Fruit fly (Drosophila melanogaster) whole organism, embryonic: ENCODE measurements around the gene His3.3A.

Source experiments
- ATbp ChIP-seq: fragments of 200-800 bp; sonication (Bioruptor generic); optimal IDR thresholded peaks from 2 replicates; lab custom pipeline; 2017; ENCODE audit warnings: missing biosample characterization, mild to moderate bottlenecking, missing genetic modification characterization, missing genetic modification reagents
- Antp ChIP-seq: fragments of 200-800 bp; sonication (Bioruptor generic); optimal IDR thresholded peaks from 3 replicates; lab custom pipeline; 2016; ENCODE audit warnings: missing biosample characterization, missing genetic modification characterization
- B-H1 ChIP-seq: fragments of 200-800 bp; sonication (Bioruptor generic); IDR thresholded peaks from 3 replicates; pipeline ENCODE4 v1.3.6; 2022; ENCODE audit warnings: missing biosample characterization, missing genetic modification characterization
- Bgb ChIP-seq: fragments of 200-800 bp; sonication (Bioruptor generic); IDR thresholded peaks from 2 replicates; pipeline ENCODE4 v1.3.6; 2022; ENCODE audit warnings: missing biosample characterization, missing genetic modification characterization; ENCODE audit not compliant: partially characterized antibody
- CG11504 ChIP-seq: fragments of 200-800 bp; sonication (Bioruptor generic); optimal IDR thresholded peaks from 3 replicates; lab custom pipeline; 2019; ENCODE audit warnings: missing biosample characterization, mild to moderate bottlenecking, missing genetic modification characterization, moderate library complexity
- CG12155 ChIP-seq: fragments of 200-800 bp; sonication (Bioruptor generic); optimal IDR thresholded peaks from 3 replicates; lab custom pipeline; 2016; ENCODE audit warnings: missing biosample characterization, missing genetic modification characterization
- CG14860 ChIP-seq: fragments of 200-800 bp; sonication (Bioruptor generic); IDR thresholded peaks from 3 replicates; pipeline ENCODE4 v1.3.6; 2022; ENCODE audit warnings: missing biosample characterization, missing genetic modification characterization; ENCODE audit not compliant: partially characterized antibody
- CG15514 ChIP-seq: fragments of 200-800 bp; sonication (Bioruptor generic); optimal IDR thresholded peaks from 3 replicates; lab custom pipeline; 2017; ENCODE audit warnings: missing biosample characterization, missing genetic modification characterization, mild to moderate bottlenecking, moderate library complexity, missing genetic modification reagents
- CG17186 ChIP-seq: fragments of 200-800 bp; sonication (Bioruptor generic); optimal IDR thresholded peaks from 3 replicates; lab custom pipeline; 2017; ENCODE audit warnings: missing biosample characterization, missing genetic modification reagents, missing genetic modification characterization
- CG17359 ChIP-seq: fragments of 200-800 bp; sonication (Bioruptor generic); optimal IDR thresholded peaks from 3 replicates; lab custom pipeline; 2018; ENCODE audit warnings: missing biosample characterization, mild to moderate bottlenecking, missing genetic modification characterization, moderate library complexity
- CG18011 ChIP-seq: fragments of 200-800 bp; sonication (Bioruptor generic); optimal IDR thresholded peaks from 2 replicates; lab custom pipeline; 2017; ENCODE audit warnings: missing biosample characterization, missing genetic modification characterization, mild to moderate bottlenecking, moderate library complexity, missing genotype
- CG18262 ChIP-seq: fragments of 200-800 bp; optimal IDR thresholded peaks from 3 replicates; lab custom pipeline; 2019; ENCODE audit warnings: missing biosample characterization, mild to moderate bottlenecking, missing genetic modification characterization, moderate library complexity
- CG3726 ChIP-seq: fragments of 200-800 bp; sonication (Bioruptor generic); IDR thresholded peaks from 3 replicates; pipeline ENCODE4, ENCODE4 v1.3.6; 2022; ENCODE audit warnings: missing biosample characterization, missing genetic modification characterization
- CG3838 ChIP-seq: fragments of 200-800 bp; sonication (Bioruptor generic); optimal IDR thresholded peaks from 3 replicates; lab custom pipeline; 2016; ENCODE audit warnings: missing biosample characterization, missing genetic modification characterization
- CG4404 ChIP-seq: fragments of 200-800 bp; sonication (Bioruptor generic); IDR thresholded peaks from 2 replicates; pipeline ENCODE4 v1.3.6; 2022; ENCODE audit warnings: missing biosample characterization, missing genetic modification characterization
- CG5245 ChIP-seq: fragments of 200-800 bp; sonication (Bioruptor generic); optimal IDR thresholded peaks from 3 replicates; lab custom pipeline; 2016; ENCODE audit warnings: missing biosample characterization, missing genetic modification characterization
- CG7271 ChIP-seq: fragments of 200-800 bp; sonication (Bioruptor generic); optimal IDR thresholded peaks from 2 replicates; lab custom pipeline; 2018; ENCODE audit warnings: missing biosample characterization, mild to moderate bottlenecking, missing genetic modification characterization, moderate library complexity
- CG7786 ChIP-seq: fragments of 200-800 bp; sonication (Bioruptor generic); optimal IDR thresholded peaks from 2 replicates; lab custom pipeline; 2016; ENCODE audit warnings: missing biosample characterization, missing genetic modification characterization
- CG8388 ChIP-seq: fragments of 200-800 bp; sonication (Bioruptor generic); optimal IDR thresholded peaks from 2 replicates; lab custom pipeline; 2019; ENCODE audit warnings: missing biosample characterization, mild to moderate bottlenecking, missing genetic modification characterization, moderate library complexity
- CG8924 ChIP-seq: fragments of 200-800 bp; optimal IDR thresholded peaks from 3 replicates; lab custom pipeline; 2019; ENCODE audit warnings: missing biosample characterization, mild to moderate bottlenecking, missing genetic modification characterization, moderate library complexity
- CG9215 ChIP-seq: fragments of 200-800 bp; sonication (Bioruptor generic); IDR thresholded peaks from 2 replicates; pipeline ENCODE4 v1.3.6; 2022; ENCODE audit warnings: missing biosample characterization, missing genetic modification characterization
- CG9932 ChIP-seq: fragments of 200-800 bp; sonication (Bioruptor generic); IDR thresholded peaks from 2 replicates; pipeline ENCODE4 v1.3.6; 2022; ENCODE audit warnings: missing biosample characterization, missing genetic modification characterization
- Camta ChIP-seq: fragments of 200-800 bp; sonication (Bioruptor generic); optimal IDR thresholded peaks from 2 replicates; lab custom pipeline; 2016; ENCODE audit warnings: missing biosample characterization, missing genetic modification characterization
- Chrac-16 ChIP-seq: fragments of 200-800 bp; sonication (Bioruptor generic); optimal IDR thresholded peaks from 3 replicates; lab custom pipeline; 2016; ENCODE audit warnings: missing biosample characterization, missing genetic modification characterization
- CrebB ChIP-seq: fragments of 200-800 bp; sonication (Bioruptor generic); optimal IDR thresholded peaks from 3 replicates; lab custom pipeline; 2018; ENCODE audit warnings: missing biosample characterization, mild to moderate bottlenecking, missing genetic modification characterization
- Dp ChIP-seq: fragments of 200-800 bp; sonication (Bioruptor generic); optimal IDR thresholded peaks from 2 replicates; lab custom pipeline; 2018; ENCODE audit warnings: missing biosample characterization, mild to moderate bottlenecking, missing genetic modification characterization, moderate library complexity
- Hr3 ChIP-seq: fragments of 200-800 bp; sonication (Bioruptor generic); optimal IDR thresholded peaks from 3 replicates; lab custom pipeline; 2016; ENCODE audit warnings: missing biosample characterization, missing genetic modification characterization
- Jarid2 ChIP-seq: fragments of 200-800 bp; sonication (Bioruptor generic); optimal IDR thresholded peaks from 3 replicates; lab custom pipeline; 2017; ENCODE audit warnings: mild to moderate bottlenecking, missing biosample characterization, missing genetic modification reagents, missing genetic modification characterization
- Neu2 ChIP-seq: fragments of 200-800 bp; sonication (Bioruptor generic); optimal IDR thresholded peaks from 3 replicates; lab custom pipeline; 2016; ENCODE audit warnings: missing biosample characterization, missing genetic modification characterization, borderline replicate concordance
- Ptx1 ChIP-seq: fragments of 200-800 bp; sonication (Bioruptor generic); IDR thresholded peaks from 2 replicates; pipeline ENCODE4 v1.3.6; 2022; ENCODE audit warnings: missing biosample characterization, missing genetic modification characterization
- Ravus ChIP-seq: fragments of 200-800 bp; sonication (Bioruptor generic); IDR thresholded peaks from 2 replicates; pipeline ENCODE4 v1.3.6; 2022; ENCODE audit warnings: missing biosample characterization, missing genetic modification characterization
- Scr ChIP-seq: fragments of 200-800 bp; sonication (Bioruptor generic); IDR thresholded peaks from 2 replicates; pipeline ENCODE4 v1.3.6; 2022; ENCODE audit warnings: missing biosample characterization, missing genetic modification characterization; ENCODE audit not compliant: partially characterized antibody
- Sox102F ChIP-seq: fragments of 200-800 bp; sonication (Bioruptor generic); optimal IDR thresholded peaks from 2 replicates; lab custom pipeline; 2018; ENCODE audit warnings: missing biosample characterization, mild to moderate bottlenecking, missing genetic modification characterization, moderate library complexity
- Ssrp ChIP-seq: fragments of 200-800 bp; sonication (Bioruptor generic); optimal IDR thresholded peaks from 2 replicates; lab custom pipeline; 2018; ENCODE audit warnings: missing biosample characterization, mild to moderate bottlenecking, missing genetic modification characterization, moderate library complexity
- YL-1 ChIP-seq: fragments of 200-800 bp; sonication (Bioruptor generic); optimal IDR thresholded peaks from 3 replicates; lab custom pipeline; 2017; ENCODE audit warnings: missing biosample characterization, mild to moderate bottlenecking, missing genetic modification characterization
- aop ChIP-seq: fragments of 200-800 bp; sonication (Bioruptor generic); IDR thresholded peaks from 2 replicates; pipeline ENCODE4 v1.3.6; 2022; ENCODE audit warnings: missing biosample characterization, missing genetic modification characterization
- chn ChIP-seq: fragments of 200-800 bp; sonication (Bioruptor generic); optimal IDR thresholded peaks from 2 replicates; lab custom pipeline; 2016; ENCODE audit warnings: missing biosample characterization, missing genetic modification characterization
- ems ChIP-seq: fragments of 200-800 bp; sonication (Bioruptor generic); optimal IDR thresholded peaks from 3 replicates; lab custom pipeline; 2016; ENCODE audit warnings: missing biosample characterization, missing genetic modification characterization
- fd96Cb ChIP-seq: fragments of 200-800 bp; sonication (Bioruptor generic); optimal IDR thresholded peaks from 2 replicates; lab custom pipeline; 2018; ENCODE audit warnings: missing biosample characterization, mild to moderate bottlenecking, missing genetic modification characterization, moderate library complexity
- mld ChIP-seq: fragments of 200-800 bp; sonication (Bioruptor generic); IDR thresholded peaks from 3 replicates; pipeline ENCODE4 v1.3.6; 2022; ENCODE audit warnings: missing biosample characterization, missing genetic modification characterization; ENCODE audit not compliant: partially characterized antibody
- pho ChIP-seq: fragments of 200-800 bp; sonication (Bioruptor generic); optimal IDR thresholded peaks from 2 replicates; lab custom pipeline; 2016; ENCODE audit warnings: missing biosample characterization, missing genetic modification characterization
- pita ChIP-seq: fragments of 200-800 bp; sonication (Bioruptor generic); optimal IDR thresholded peaks from 2 replicates; lab custom pipeline; 2017; ENCODE audit warnings: missing biosample characterization, mild to moderate bottlenecking, missing genetic modification characterization
- sisA ChIP-seq: fragments of 200-800 bp; sonication (Bioruptor generic); IDR thresholded peaks from 2 replicates; pipeline ENCODE4 v1.3.6; 2022; ENCODE audit warnings: missing biosample characterization, missing genetic modification characterization
- slou ChIP-seq: fragments of 200-800 bp; sonication (Bioruptor generic); optimal IDR thresholded peaks from 3 replicates; lab custom pipeline; 2016; ENCODE audit warnings: missing biosample characterization, missing genetic modification characterization
- tio ChIP-seq: fragments of 200-800 bp; sonication (Bioruptor generic); optimal IDR thresholded peaks from 2 replicates; lab custom pipeline; 2017; ENCODE audit warnings: missing biosample characterization, missing genetic modification characterization, inconsistent platforms
- tll ChIP-seq, 2 experiments: fragments of 200-800 bp in 1 of 2; fragments of >200 bp in 1 of 2; sonication (Bioruptor generic) in 1 of 2; optimal IDR thresholded peaks; 2 replicates each; lab custom pipeline; 2017 to 2019; ENCODE audit warnings: missing biosample characterization in 2 of 2, missing genetic modification characterization in 2 of 2, mild to moderate bottlenecking in 1 of 2, moderate library complexity in 1 of 2
- tna ChIP-seq: fragments of 200-800 bp; sonication (Bioruptor generic); IDR thresholded peaks from 2 replicates; pipeline ENCODE4 v1.3.6; 2022; ENCODE audit warnings: missing biosample characterization, missing genetic modification characterization; ENCODE audit not compliant: partially characterized antibody
- tx ChIP-seq: fragments of 200-800 bp; sonication (Bioruptor generic); optimal IDR thresholded peaks from 2 replicates; lab custom pipeline; 2016; ENCODE audit warnings: missing biosample characterization, missing genetic modification characterization
- zf30C ChIP-seq: fragments of 200-800 bp; sonication (Bioruptor generic); optimal IDR thresholded peaks from 3 replicates; lab custom pipeline; 2018; ENCODE audit warnings: missing biosample characterization, mild to moderate bottlenecking, missing genetic modification characterization
- zfh1 ChIP-seq: fragments of 200-800 bp; sonication (Bioruptor generic); IDR thresholded peaks from 3 replicates; pipeline ENCODE4 v1.3.6; 2022; ENCODE audit warnings: missing biosample characterization, missing genetic modification characterization

Gene His3.3A

dm6 chr2L:5010784-5011260 is 44.0 kb upstream of the His3.3A start, which contains the start of the genes CG31917, Tfb5 and SelT (continued):
- peak; percentile 59; the same call in 1 of the 3 replicates for TF ChIP-seq zfh1 (GFP tag; lab: Robert Waterston, UW)
- peak; percentile 62 for TF ChIP-seq CG8924 (tag; lab: Kevin White, UChicago)
- TF ChIP-seq CG3726 (GFP tag; lab: Robert Waterston, UW), result no peak
- TF ChIP-seq Scr, result peak; percentile 86
- TF ChIP-seq Hr3 (GFP tag; lab: Kevin White, UChicago), result peak; percentile 53
- peak; percentile 73 for TF ChIP-seq YL-1 (GFP tag; lab: Kevin White, UChicago)
- peak; percentile 56; the same call in 1 of the 2 replicates for TF ChIP-seq Ptx1 (GFP tag; lab: Robert Waterston, UW)
- TF ChIP-seq CG7271, result no peak
- no peak for TF ChIP-seq Ravus (GFP tag; lab: Robert Waterston, UW)
- TF ChIP-seq CG17186 (GFP tag; lab: Kevin White, UChicago), result no peak
- peak; percentile 66 for TF ChIP-seq CG12155 (GFP tag; lab: Kevin White, UChicago)
- TF ChIP-seq CG14860 (GFP tag; lab: Robert Waterston, UW), result 0 out of 3 replicates have a peak, but pooled peaks have one; percentile 42
- no peak for TF ChIP-seq aop
- TF ChIP-seq CG11504 (tag; lab: Kevin White, UChicago), result peak; percentile 65
- TF ChIP-seq zf30C, result no peak
- TF ChIP-seq CG17359 (tag; lab: Kevin White, UChicago), result no peak
- TF ChIP-seq CG8388 (GFP tag; lab: Kevin White, UChicago), result peak; percentile 35
- TF ChIP-seq slou (GFP tag; lab: Kevin White, UChicago), result peak; percentile 39
- no peak for TF ChIP-seq CG18011 (GFP tag; lab: Kevin White, UChicago)
- TF ChIP-seq tio (GFP tag; lab: Kevin White, UChicago), result no peak
- TF ChIP-seq pho, result peak; percentile 77
- TF ChIP-seq mld (GFP tag; lab: Robert Waterston, UW), result no peak
- TF ChIP-seq ems (GFP tag; lab: Kevin White, UChicago), result peak; percentile 8
- TF ChIP-seq CG3838 (GFP tag; lab: Kevin White, UChicago), result peak; percentile 38
- peak; percentile 60 for TF ChIP-seq CG15514 (GFP tag; lab: Kevin White, UChicago)
- TF ChIP-seq sisA (GFP tag; lab: Robert Waterston, UW), result peak; percentile 59; the same call in 1 of the 2 replicates
- no peak for TF ChIP-seq ATbp (GFP tag; lab: Kevin White, UChicago)
- TF ChIP-seq Camta (GFP tag; lab: Kevin White, UChicago), result no peak
- peak; percentile 47 for TF ChIP-seq tx (GFP tag; lab: Kevin White, UChicago)
- no peak for TF ChIP-seq Neu2
- TF ChIP-seq CG7786 (GFP tag; lab: Kevin White, UChicago), result peak; percentile 39
- peak; percentile 45 for TF ChIP-seq Ssrp (tag; lab: Kevin White, UChicago)
- no peak for TF ChIP-seq tna (GFP tag; lab: Robert Waterston, UW)
- no peak for TF ChIP-seq CG5245
- TF ChIP-seq CrebB (tag; lab: Kevin White, UChicago), result peak; percentile 1
- no peak for TF ChIP-seq CG18262
- peak; percentile 51 for TF ChIP-seq Sox102F (GFP tag; lab: Kevin White, UChicago)
- peak; percentile 46 for TF ChIP-seq Chrac-16
- TF ChIP-seq Jarid2 (GFP tag; lab: Kevin White, UChicago), result no peak
- peak; percentile 78 for TF ChIP-seq CG9932 (GFP tag; lab: Robert Waterston, UW)
- peak; percentile 15 for TF ChIP-seq fd96Cb (tag; lab: Kevin White, UChicago)
- TF ChIP-seq B-H1 (GFP tag; lab: Robert Waterston, UW), result no peak
- peak; percentile 75 for TF ChIP-seq Bgb (GFP tag; lab: Robert Waterston, UW)
- TF ChIP-seq Antp, result peak; percentile 55
- TF ChIP-seq Dp (GFP tag; lab: Kevin White, UChicago), result peak; percentile 20
- TF ChIP-seq tll (GFP tag; optimal IDR thresholded peaks at IDR 0.05; lab: Kevin White, UChicago), result peak in 1 of 2 experiments; percentile 64
- no peak for TF ChIP-seq CG4404 (GFP tag; lab: Robert Waterston, UW)
- peak; percentile 9 for TF ChIP-seq chn (GFP tag; lab: Kevin White, UChicago)
- TF ChIP-seq CG9215 (GFP tag; lab: Robert Waterston, UW), result peak; percentile 18; the same call in 1 of the 2 replicates
- TF ChIP-seq pita (GFP tag; lab: Kevin White, UChicago), result no peak
